Fruit fly (Drosophila melanogaster): ENCODE results near the gene CG8360.

CG8360 gene

DNA sequence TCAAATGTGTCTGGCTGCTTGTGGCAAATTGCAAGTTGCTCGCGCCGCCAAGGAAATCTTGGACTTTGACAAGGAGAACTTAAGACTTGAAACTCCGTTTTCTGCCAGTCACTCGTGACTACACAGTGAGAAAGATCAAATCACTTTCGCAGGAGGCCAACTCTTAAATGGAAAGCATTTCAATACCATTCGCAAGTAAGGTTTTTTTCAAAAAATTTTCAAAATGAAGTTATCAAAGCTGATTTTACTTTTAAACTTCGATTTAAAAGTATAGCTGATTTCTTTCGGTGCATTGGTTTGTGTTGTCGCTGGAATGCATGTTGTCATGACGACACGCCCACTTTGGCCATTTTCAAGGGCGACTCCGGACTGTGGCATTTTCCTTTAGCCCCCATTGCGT is 19.6 kb downstream of the CG8360 start (continued):
- TF ChIP-seq CG6689 (GFP tag; IDR thresholded peaks at IDR 0.05) = peak; percentile 28; the same call in 1 of the 2 replicates
- TF ChIP-seq CG6813 (GFP tag; optimal IDR thresholded peaks at IDR 0.05) = no peak
- TF ChIP-seq CG2678 (tag; optimal IDR thresholded peaks at IDR 0.05) = peak; percentile 14
- TF ChIP-seq sens (GFP tag) = peak; percentile 58
- TF ChIP-seq CG1024 (GFP tag; IDR thresholded peaks at IDR 0.05) = peak; percentile 19; the same call in 1 of the 2 replicates
- TF ChIP-seq Ptx1 (GFP tag; IDR thresholded peaks at IDR 0.05) = peak; percentile 29; the same call in 1 of the 2 replicates
- no peak for TF ChIP-seq nmo (GFP tag; optimal IDR thresholded peaks at IDR 0.05)
- TF ChIP-seq unpg (GFP tag; optimal IDR thresholded peaks at IDR 0.05) = peak; percentile 8

DNA sequence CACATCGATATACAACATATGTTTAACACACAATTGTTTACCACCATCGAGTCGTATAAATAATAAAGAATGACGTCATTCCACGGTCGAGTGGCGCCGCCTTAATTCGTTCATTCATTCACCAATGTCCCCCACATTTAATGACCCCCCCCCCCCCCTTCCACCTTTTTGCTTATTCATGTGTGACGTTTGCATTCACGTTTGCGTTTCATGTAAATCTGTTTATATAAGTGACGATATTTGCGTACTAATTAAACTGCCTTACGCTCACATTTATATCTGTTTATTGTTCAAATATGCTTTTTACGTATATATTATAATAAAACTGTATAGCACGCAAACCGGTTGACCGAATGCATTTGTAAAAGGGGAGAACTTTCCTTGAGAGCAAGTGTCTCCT is 20.8 kb downstream of the CG8360 start:
- TF ChIP-seq CG7987 (GFP tag; optimal IDR thresholded peaks at IDR 0.05) (peak; percentile 23), Dad (GFP tag; optimal IDR thresholded peaks at IDR 0.05) (no peak), CG32772 (GFP tag; IDR thresholded peaks at IDR 0.05) (no peak), CG10543 (GFP tag; optimal IDR thresholded peaks at IDR 0.05) (peak; percentile 48), Ets97D (GFP tag; optimal IDR thresholded peaks at IDR 0.05) (no peak), ac (GFP tag; optimal IDR thresholded peaks at IDR 0.05) (no peak), ara (GFP tag; IDR thresholded peaks at IDR 0.05) (no peak), gsb-n (tag; optimal IDR thresholded peaks at IDR 0.05) (no peak), insv (GFP tag; optimal IDR thresholded peaks at IDR 0.05) (no peak), Sry-δ (GFP tag; optimal IDR thresholded peaks at IDR 0.05) (no peak), Med (GFP tag) (peak; percentile 28), CG33213 (GFP tag; optimal IDR thresholded peaks at IDR 0.05) (no peak), cwo (GFP tag; optimal IDR thresholded peaks at IDR 0.05) (peak; percentile 60), NK7.1 (GFP tag; optimal IDR thresholded peaks at IDR 0.05) (no peak), CG3407 (GFP tag; optimal IDR thresholded peaks at IDR 0.05) (no peak), Hr39 (optimal IDR thresholded peaks at IDR 0.05) (no peak), HLHmδ (GFP tag; optimal IDR thresholded peaks at IDR 0.05) (no peak), Bteb2 (GFP tag; optimal IDR thresholded peaks at IDR 0.05) (no peak), sd (tag; optimal IDR thresholded peaks at IDR 0.05) (peak; percentile 56), Fer2 (tag; optimal IDR thresholded peaks at IDR 0.05) (no peak), CG3838 (GFP tag; optimal IDR thresholded peaks at IDR 0.05) (no peak), CG6689 (GFP tag; IDR thresholded peaks at IDR 0.05) (no peak), MBD-R2 (GFP tag; IDR thresholded peaks at IDR 0.05) (no peak), HmgZ (tag; optimal IDR thresholded peaks at IDR 0.05) (no peak), trem (tag; optimal IDR thresholded peaks at IDR 0.05) (no peak), Spps (tag; optimal IDR thresholded peaks at IDR 0.05) (no peak), mirr (GFP tag; optimal IDR thresholded peaks at IDR 0.05) (peak; percentile 26), BtbVII (GFP tag; optimal IDR thresholded peaks at IDR 0.05) (peak; percentile 30), Atf3 (GFP tag; optimal IDR thresholded peaks at IDR 0.05) (no peak), CG13123 (GFP tag; optimal IDR thresholded peaks at IDR 0.05) (no peak), CG15073 (GFP tag; optimal IDR thresholded peaks at IDR 0.05) (no peak), HmgD (GFP tag; optimal IDR thresholded peaks at IDR 0.05) (no peak), CG5180 (GFP tag; optimal IDR thresholded peaks at IDR 0.05) (no peak), disco-r (GFP tag; optimal IDR thresholded peaks at IDR 0.05) (no peak), CG1832 (GFP tag; optimal IDR thresholded peaks at IDR 0.05) (no peak), vvl (GFP tag; IDR thresholded peaks at IDR 0.05) (peak; percentile 77), Hey (tag; optimal IDR thresholded peaks at IDR 0.05) (no peak), exex (tag; optimal IDR thresholded peaks at IDR 0.05) (peak; percentile 2), kay (GFP tag; optimal IDR thresholded peaks at IDR 0.05) (no peak), sug (tag; optimal IDR thresholded peaks at IDR 0.05) (peak; percentile 22), CG8281 (tag; optimal IDR thresholded peaks at IDR 0.05) (no peak), CG10147 (GFP tag; optimal IDR thresholded peaks at IDR 0.05) (peak; percentile 3), crol (GFP tag; IDR thresholded peaks at IDR 0.05) (peak; percentile 47; the same call in 1 of the 2 replicates)
